Worm (Caenorhabditis elegans): ENCODE measurements around the gene sru-28.

DNA sequence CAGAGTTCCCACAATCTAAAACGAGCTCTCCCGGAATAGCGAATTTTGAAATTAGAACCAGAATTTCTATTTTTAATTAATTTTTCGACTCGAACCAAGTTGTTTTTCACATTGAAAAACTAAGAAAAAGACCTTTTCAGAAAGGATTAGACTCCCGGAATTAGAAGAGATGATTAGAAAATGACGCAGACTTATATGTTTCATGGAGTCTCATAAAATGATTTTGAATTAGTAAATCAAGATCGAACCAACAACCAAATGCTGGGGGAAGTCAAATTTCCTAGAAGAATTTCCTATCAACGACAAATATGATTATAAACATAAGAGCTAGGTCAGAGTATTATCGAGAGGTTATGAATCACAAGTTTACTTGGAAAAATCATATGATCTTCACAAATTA, 17.5 kb upstream of the sru-28 start:
- no peak for TF ChIP-seq nhr-43 (tag; optimal IDR thresholded peaks at IDR 0.05; ENCODE audit: poor library complexity, severe bottlenecking)
- TF ChIP-seq ama-1 (optimal IDR thresholded peaks at IDR 0.05) = no peak
